Fruit fly (Drosophila melanogaster) whole organism: Measurements from ENCODE around the gene HHEX.

Experiments used
- Dll ChIP-seq: fragments of >200 bp; optimal IDR thresholded peaks from 2 replicates; lab custom pipeline; 2017
- pan ChIP-seq: fragments of >200 bp; optimal IDR thresholded peaks from 2 replicates; lab custom pipeline; 2017

DNA sequence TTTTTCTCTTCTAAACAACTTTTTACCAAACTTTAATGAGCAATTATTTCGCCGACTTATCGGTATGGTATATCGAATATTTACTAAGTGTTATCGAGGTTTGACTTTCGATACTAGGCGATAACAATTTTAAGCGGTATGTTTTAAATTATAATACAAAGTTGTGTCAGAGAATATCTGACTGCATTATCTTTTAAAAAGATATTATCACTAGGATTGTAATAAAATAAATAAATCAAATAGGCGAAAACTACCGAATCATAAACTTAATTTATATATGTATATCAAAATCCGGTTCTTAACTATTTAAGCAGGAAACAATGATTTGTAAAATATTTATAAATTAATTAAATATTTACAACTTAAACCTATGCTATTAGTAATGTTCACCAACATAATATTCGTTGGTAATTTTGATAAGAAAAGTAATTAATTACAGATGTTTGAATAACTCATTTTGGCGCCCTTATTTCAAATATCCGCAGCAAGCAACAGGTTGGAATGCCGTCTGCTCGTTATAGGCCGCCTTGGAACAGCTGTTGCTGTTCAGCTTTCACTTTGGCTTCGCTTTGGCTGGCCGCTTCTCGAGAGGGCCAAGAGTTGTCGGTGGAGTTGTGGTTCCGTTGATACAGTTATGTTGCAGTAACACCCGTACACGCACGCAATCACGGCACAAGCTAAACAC, 27.3 kb upstream of the HHEX start, which contains the start of the genes Sec15 and rtet:
- TF ChIP-seq pan (lab: Kevin White, UChicago) (no peak), Dll (lab: Kevin White, UChicago) (no peak)
